Fruit fly (Drosophila melanogaster): ENCODE measurements around the gene Fim.
A peak's percentile ranks its signal among the peaks of the same experiment; 100 is the strongest.

The Fim gene

dm6 chrX:17313346-17313745 lies 11.6 kb upstream of the Fim start (continued):
- TF ChIP-seq CG1647 (GFP tag; optimal IDR thresholded peaks at IDR 0.05) = no peak
- TF ChIP-seq pum (GFP tag; optimal IDR thresholded peaks at IDR 0.05) = no peak
- no peak for TF ChIP-seq PHDP (tag; optimal IDR thresholded peaks at IDR 0.05)
- TF ChIP-seq exex (tag; optimal IDR thresholded peaks at IDR 0.05) = no peak
- TF ChIP-seq CG9437 (GFP tag; optimal IDR thresholded peaks at IDR 0.05) = no peak
- TF ChIP-seq Bteb2 (GFP tag; optimal IDR thresholded peaks at IDR 0.05) = no peak
- TF ChIP-seq Sin3A (optimal IDR thresholded peaks at IDR 0.05) = no peak
- no peak for TF ChIP-seq sug (tag; optimal IDR thresholded peaks at IDR 0.05)
- TF ChIP-seq ssp (GFP tag; IDR thresholded peaks at IDR 0.05) = no peak
- TF ChIP-seq CG1529 (GFP tag; optimal IDR thresholded peaks at IDR 0.05) = no peak
- no peak for TF ChIP-seq CG2712 (tag; optimal IDR thresholded peaks at IDR 0.05)
- no peak for TF ChIP-seq Ets65A (GFP tag)
- no peak for TF ChIP-seq Meics (GFP tag; optimal IDR thresholded peaks at IDR 0.05)
- no peak for TF ChIP-seq CG31224 (GFP tag; IDR thresholded peaks at IDR 0.05)
- no peak for TF ChIP-seq Side (GFP tag; optimal IDR thresholded peaks at IDR 0.05)
- TF ChIP-seq CG4617 (GFP tag; optimal IDR thresholded peaks at IDR 0.05; ENCODE audit: borderline replicate concordance) = no peak
- no peak for TF ChIP-seq CG12155 (GFP tag; optimal IDR thresholded peaks at IDR 0.05)
- no peak for TF ChIP-seq zf30C (GFP tag; optimal IDR thresholded peaks at IDR 0.05)
- TF ChIP-seq unc-4 (GFP tag; IDR thresholded peaks at IDR 0.05; ENCODE audit: partially characterized antibody) = no peak
- no peak for TF ChIP-seq lbe (GFP tag; optimal IDR thresholded peaks at IDR 0.05)
- peak; percentile 63 for TF ChIP-seq Jarid2 (GFP tag; optimal IDR thresholded peaks at IDR 0.05)
- TF ChIP-seq slp2 (GFP tag; optimal IDR thresholded peaks at IDR 0.05) = no peak
- TF ChIP-seq Max (GFP tag; optimal IDR thresholded peaks at IDR 0.05) = no peak
- no peak for TF ChIP-seq CG1602 (GFP tag; optimal IDR thresholded peaks at IDR 0.05)
- no peak for TF ChIP-seq hth (optimal IDR thresholded peaks at IDR 0.05)
- TF ChIP-seq NC2β (GFP tag; optimal IDR thresholded peaks at IDR 0.05) = no peak
- TF ChIP-seq Doc3 (GFP tag; IDR thresholded peaks at IDR 0.05; ENCODE audit: partially characterized antibody) = no peak
- 0 out of 2 replicates have a peak, but pooled peaks have one; percentile 13 for TF ChIP-seq ara (GFP tag; IDR thresholded peaks at IDR 0.05)
- no peak for TF ChIP-seq zen (tag; optimal IDR thresholded peaks at IDR 0.05)
- TF ChIP-seq corto (GFP tag; optimal IDR thresholded peaks at IDR 0.05) = no peak
- no peak for TF ChIP-seq gt (GFP tag; IDR thresholded peaks at IDR 0.05)
- no peak for TF ChIP-seq trem (tag; optimal IDR thresholded peaks at IDR 0.05)
- TF ChIP-seq CG10979 (tag; optimal IDR thresholded peaks at IDR 0.05) = no peak
- TF ChIP-seq Xrp1 (GFP tag; IDR thresholded peaks at IDR 0.05) = no peak
- TF ChIP-seq Mes4 (GFP tag; optimal IDR thresholded peaks at IDR 0.05) = no peak
- TF ChIP-seq Adf1 (GFP tag; IDR thresholded peaks at IDR 0.05) = peak; percentile 61
- TF ChIP-seq CG8924 (tag; optimal IDR thresholded peaks at IDR 0.05) = no peak
- TF ChIP-seq D19A (tag; optimal IDR thresholded peaks at IDR 0.05) = no peak
- TF ChIP-seq CG9727 (GFP tag; optimal IDR thresholded peaks at IDR 0.05) = no peak
- TF ChIP-seq CG10267 (tag; optimal IDR thresholded peaks at IDR 0.05) = no peak
- no peak for TF ChIP-seq trh (GFP tag; optimal IDR thresholded peaks at IDR 0.05)
- TF ChIP-seq lov (optimal IDR thresholded peaks at IDR 0.05) = no peak
- no peak for TF ChIP-seq lov (GFP tag; IDR thresholded peaks at IDR 0.05)
- no peak for TF ChIP-seq da (GFP tag; optimal IDR thresholded peaks at IDR 0.05)
- TF ChIP-seq disco-r (GFP tag; optimal IDR thresholded peaks at IDR 0.05) = no peak
- no peak for TF ChIP-seq CG6175 (GFP tag; IDR thresholded peaks at IDR 0.05)
- no peak for TF ChIP-seq Sry-β (GFP tag; optimal IDR thresholded peaks at IDR 0.05)
- TF ChIP-seq CG10209 (GFP tag; optimal IDR thresholded peaks at IDR 0.05) = no peak
- TF ChIP-seq B-H2 (GFP tag; optimal IDR thresholded peaks at IDR 0.05) = peak; percentile 50
- TF ChIP-seq CG7928 (GFP tag; optimal IDR thresholded peaks at IDR 0.05) = no peak
- TF ChIP-seq CG33557 (GFP tag; optimal IDR thresholded peaks at IDR 0.05) = no peak
- no peak for TF ChIP-seq CG34224 (GFP tag; IDR thresholded peaks at IDR 0.05; ENCODE audit: partially characterized antibody)
- TF ChIP-seq CG8944 (GFP tag; optimal IDR thresholded peaks at IDR 0.05) = no peak

Measured in whole organism, embryonic.